Fruit fly (Drosophila melanogaster) whole organism, wandering third instar larva: ENCODE results near the gene CG7634.

ENCODE experiments used
- Abd-B ChIP-seq: fragments of >200 bp; optimal IDR thresholded peaks from 2 replicates; lab custom pipeline; 2017; ENCODE audit warnings: missing biosample characterization, missing genetic modification characterization
- CG9705 ChIP-seq: fragments of 200-800 bp; sonication (Bioruptor generic); optimal IDR thresholded peaks from 2 replicates; lab custom pipeline; 2018; ENCODE audit warnings: missing biosample characterization, mild to moderate bottlenecking, missing genetic modification characterization
- CrebA ChIP-seq: fragments of 200-800 bp; sonication (Bioruptor generic); optimal IDR thresholded peaks from 2 replicates; lab custom pipeline; 2016; ENCODE audit warnings: missing biosample characterization, mild to moderate bottlenecking, missing genetic modification characterization, borderline replicate concordance
- Dfd ChIP-seq: fragments of >200 bp; optimal IDR thresholded peaks from 2 replicates; lab custom pipeline; 2017; ENCODE audit warnings: missing biosample characterization, missing genetic modification characterization
- Hr78 ChIP-seq: fragments of >200 bp; optimal IDR thresholded peaks from 2 replicates; lab custom pipeline; 2017; ENCODE audit warnings: missing biosample characterization, missing genetic modification characterization
- br ChIP-seq: fragments of 200-800 bp; sonication (Bioruptor generic); optimal IDR thresholded peaks from 2 replicates; lab custom pipeline; 2016; ENCODE audit warnings: missing biosample characterization, missing genetic modification characterization
- brk ChIP-seq: fragments of 200-800 bp; sonication (Bioruptor generic); optimal IDR thresholded peaks from 2 replicates; lab custom pipeline; 2016; ENCODE audit warnings: missing biosample characterization, mild to moderate bottlenecking, missing genetic modification characterization
- ey ChIP-seq: fragments of 200-800 bp; sonication (Bioruptor generic); optimal IDR thresholded peaks from 2 replicates; lab custom pipeline; 2016; ENCODE audit warnings: missing biosample characterization, missing genetic modification characterization
- foxo ChIP-seq, 2 experiments: fragments of 200-800 bp; sonication (Bioruptor generic); optimal IDR thresholded peaks; 2 replicates in 1 of 2; 3 replicates in 1 of 2; lab custom pipeline; 2016 to 2017; ENCODE audit warnings: missing biosample characterization in 2 of 2, missing genetic modification characterization in 2 of 2
- pan ChIP-seq: fragments of >200 bp; optimal IDR thresholded peaks from 2 replicates; lab custom pipeline; 2017
- psq ChIP-seq: fragments of 200-800 bp; sonication (Bioruptor generic); optimal IDR thresholded peaks from 3 replicates; lab custom pipeline; 2017; ENCODE audit warnings: missing biosample characterization, mild to moderate bottlenecking, missing genetic modification characterization, moderate library complexity
- rgr ChIP-seq: fragments of 200-800 bp; sonication (Bioruptor generic); optimal IDR thresholded peaks from 3 replicates; lab custom pipeline; 2016; ENCODE audit warnings: missing biosample characterization, mild to moderate bottlenecking, missing genetic modification characterization
- usp ChIP-seq: fragments of >200 bp; optimal IDR thresholded peaks from 2 replicates; lab custom pipeline; 2017; ENCODE audit warnings: missing biosample characterization, missing genetic modification characterization

- TF ChIP-seq rgr (no peak), usp (GFP tag; lab: Kevin White, UChicago) (no peak), br (no peak), Dfd (GFP tag; lab: Kevin White, UChicago) (no peak), brk (GFP tag; lab: Kevin White, UChicago) (no peak), ey (no peak), CG9705 (no peak), Hr78 (no peak), Abd-B (GFP tag; lab: Kevin White, UChicago) (no peak), foxo (GFP tag; optimal IDR thresholded peaks at IDR 0.05; lab: Kevin White, UChicago) (no peak), psq (GFP tag; lab: Kevin White, UChicago) (peak; percentile 15), CrebA (GFP tag; lab: Kevin White, UChicago) (no peak), pan (lab: Kevin White, UChicago) (no peak)
These were observed 40.9 kb upstream of the CG7634 start for dm6 chr3L:21524071-21524889.
